Worm (Caenorhabditis elegans) whole organism, L4 larva: Measurements from ENCODE around the gene F47E1.4.

Experiments used
- F26F4.8 ChIP-seq: fragments of 200-800 bp; sonication (Bioruptor generic); conservative IDR thresholded peaks from 2 replicates; pipeline ENCODE4 v1.3.6; 2022; ENCODE audit warnings: missing genetic modification characterization, missing compliant biosample characterization
- R02D3.7 ChIP-seq: fragments of 150-350 bp; sonication (generic microtip); optimal IDR thresholded peaks from 3 replicates; lab custom pipeline; 2014; ENCODE audit warnings: missing biosample characterization, missing genetic modification characterization
- T20F7.1 ChIP-seq: fragments of 200-800 bp; sonication (Bioruptor generic); optimal IDR thresholded peaks from 2 replicates; lab custom pipeline; 2018; ENCODE audit warnings: mild to moderate bottlenecking, missing genetic modification characterization, missing compliant biosample characterization
- T26A8.4 ChIP-seq: fragments of 200-800 bp; sonication (Bioruptor generic); IDR thresholded peaks from 2 replicates; pipeline ENCODE4 v1.3.6; 2022; ENCODE audit warnings: missing genetic modification characterization, missing compliant biosample characterization
- Y5F2A.4 ChIP-seq: fragments of 200-800 bp; sonication (Bioruptor generic); optimal IDR thresholded peaks from 2 replicates; lab custom pipeline; 2018; ENCODE audit warnings: mild to moderate bottlenecking, missing genetic modification characterization, missing compliant biosample characterization
- aha-1 ChIP-seq: fragments of 150-350 bp; peaks from one replicate; lab custom pipeline; 2014; ENCODE audit warnings: missing biosample characterization, missing genetic modification characterization
- aly-2 ChIP-seq: sonication (generic microtip); optimal IDR thresholded peaks from 2 replicates; lab custom pipeline; 2018; ENCODE audit warnings: missing biosample characterization, missing genetic modification characterization
- ama-1 ChIP-seq: fragments of 150-350 bp; optimal IDR thresholded peaks from 2 replicates; lab custom pipeline; 2014; ENCODE audit warnings: inconsistent platforms, mixed read lengths
- arid-1 ChIP-seq: fragments of 200-800 bp; sonication (Bioruptor generic); conservative IDR thresholded peaks from 2 replicates; pipeline ENCODE4 v1.3.6; 2022; ENCODE audit warnings: missing genetic modification reagents, missing genetic modification characterization, missing compliant biosample characterization
- ceh-28 ChIP-seq: fragments of 150-350 bp; optimal IDR thresholded peaks from 2 replicates; lab custom pipeline; 2014; ENCODE audit warnings: missing biosample characterization, missing genetic modification reagents, missing genetic modification characterization
- ceh-82 ChIP-seq: sonication (generic microtip); optimal IDR thresholded peaks from 2 replicates; lab custom pipeline; 2017; ENCODE audit warnings: missing biosample characterization, missing genetic modification characterization
- ces-1 ChIP-seq: fragments of 150-350 bp; sonication (generic microtip); optimal IDR thresholded peaks from 4 replicates; lab custom pipeline; 2014; ENCODE audit warnings: missing biosample characterization, missing genetic modification reagents, missing genetic modification characterization
- ctbp-1 ChIP-seq: fragments of 200-800 bp; sonication (Bioruptor generic); IDR thresholded peaks from 2 replicates; pipeline ENCODE4 v1.3.6; 2022; ENCODE audit warnings: missing genetic modification reagents, missing genetic modification characterization, missing compliant biosample characterization
- daf-12 ChIP-seq: fragments of 150-350 bp; optimal IDR thresholded peaks from 2 replicates; lab custom pipeline; 2014; ENCODE audit warnings: missing biosample characterization, missing genetic modification reagents, missing genetic modification characterization
- dmd-8 ChIP-seq: fragments of 200-800 bp; sonication (Bioruptor generic); IDR thresholded peaks from 2 replicates; pipeline ENCODE4 v1.3.6; 2022; ENCODE audit warnings: missing genetic modification characterization, missing compliant biosample characterization
- dpl-1 ChIP-seq: fragments of 150-350 bp; optimal IDR thresholded peaks from 2 replicates; lab custom pipeline; 2014; ENCODE audit warnings: missing biosample characterization, missing genetic modification reagents, missing genetic modification characterization
- hif-1 ChIP-seq, 2 experiments: sonication (generic microtip); optimal IDR thresholded peaks; 2 replicates each; lab custom pipeline; 2016 to 2017; ENCODE audit warnings: missing compliant biosample characterization in 2 of 2, missing genetic modification characterization in 2 of 2, missing genetic modification reagents in 2 of 2, missing genotype in 2 of 2, mild to moderate bottlenecking in 1 of 2
- hlh-11 ChIP-seq: fragments of 200-800 bp; sonication (Bioruptor generic); optimal IDR thresholded peaks from 2 replicates; lab custom pipeline; 2018; ENCODE audit warnings: mild to moderate bottlenecking, missing genetic modification characterization, missing compliant biosample characterization
- hmg-1.1 ChIP-seq: fragments of 200-800 bp; sonication (Bioruptor generic); IDR thresholded peaks from 2 replicates; pipeline ENCODE4 v1.3.6; 2022; ENCODE audit warnings: missing genetic modification reagents, missing genetic modification characterization, missing compliant biosample characterization
- lin-1 ChIP-seq: fragments of 200-800 bp; sonication (Bioruptor generic); IDR thresholded peaks from 2 replicates; pipeline ENCODE4 v1.3.6; 2022; ENCODE audit warnings: missing genetic modification reagents, missing genetic modification characterization, missing compliant biosample characterization
- lin-13 ChIP-seq: fragments of 150-350 bp; optimal IDR thresholded peaks from 2 replicates; lab custom pipeline; 2014; ENCODE audit warnings: missing biosample characterization, missing genetic modification reagents, missing genetic modification characterization
- lin-15B ChIP-seq: fragments of 150-350 bp; sonication (generic microtip); optimal IDR thresholded peaks from 3 replicates; lab custom pipeline; 2014; ENCODE audit warnings: missing biosample characterization, missing genetic modification characterization
- lin-38 ChIP-seq: fragments of 200-800 bp; sonication (Bioruptor generic); IDR thresholded peaks from 2 replicates; pipeline ENCODE4 v1.3.6; 2022; ENCODE audit warnings: missing genetic modification reagents, missing genetic modification characterization, missing compliant biosample characterization
- lin-39 ChIP-seq: fragments of 150-350 bp; optimal IDR thresholded peaks from 2 replicates; lab custom pipeline; 2014; ENCODE audit warnings: missing biosample characterization, missing genetic modification reagents, missing genetic modification characterization
- lir-3 ChIP-seq: sonication (generic microtip); optimal IDR thresholded peaks from 2 replicates; lab custom pipeline; 2016; ENCODE audit warnings: mild to moderate bottlenecking, missing genetic modification characterization, missing compliant biosample characterization
- mdt-29 ChIP-seq: fragments of 200-800 bp; sonication (Bioruptor generic); IDR thresholded peaks from 2 replicates; pipeline ENCODE4 v1.3.6; 2022; ENCODE audit warnings: missing genetic modification reagents, missing genetic modification characterization, missing compliant biosample characterization
- mep-1 ChIP-seq: fragments of 150-350 bp; sonication (generic microtip); optimal IDR thresholded peaks from 3 replicates; lab custom pipeline; 2014; ENCODE audit warnings: missing biosample characterization, missing genetic modification characterization
- mes-2 ChIP-seq: sonication (generic microtip); optimal IDR thresholded peaks from 2 replicates; lab custom pipeline; 2016; ENCODE audit warnings: missing genotype, mild to moderate bottlenecking, missing genetic modification characterization, missing compliant biosample characterization; ENCODE audit not compliant: poor library complexity, severe bottlenecking
- mxl-2 ChIP-seq: fragments of 200-800 bp; sonication (Bioruptor generic); conservative IDR thresholded peaks from 2 replicates; pipeline ENCODE4 v1.3.6; 2022; ENCODE audit warnings: missing genetic modification reagents, missing genetic modification characterization, missing compliant biosample characterization
- nhr-10 ChIP-seq: fragments of 150-350 bp; optimal IDR thresholded peaks from 2 replicates; lab custom pipeline; 2014; ENCODE audit warnings: missing biosample characterization, missing genetic modification characterization
- nhr-11 ChIP-seq: fragments of 150-350 bp; optimal IDR thresholded peaks from 2 replicates; lab custom pipeline; 2014; ENCODE audit warnings: missing biosample characterization, missing genetic modification characterization
- nhr-237 ChIP-seq: sonication (generic microtip); optimal IDR thresholded peaks from 2 replicates; lab custom pipeline; 2017; ENCODE audit warnings: missing biosample characterization, missing genetic modification characterization
- pha-4 ChIP-seq, 2 experiments: fragments of 150-350 bp in 1 of 2; fragments of 200-800 bp in 1 of 2; sonication (Bioruptor generic) in 1 of 2; IDR thresholded peaks in 1 of 2; optimal IDR thresholded peaks in 1 of 2; 2 replicates each; pipeline versions ENCODE4 v1.3.6 to Lab custom; 2014 to 2022; ENCODE audit warnings: missing genetic modification characterization in 2 of 2, missing genetic modification reagents in 2 of 2, missing biosample characterization in 1 of 2, missing compliant biosample characterization in 1 of 2
- php-3 ChIP-seq: fragments of 200-800 bp; sonication (Bioruptor generic); IDR thresholded peaks from 2 replicates; pipeline ENCODE4 v1.3.6; 2022; ENCODE audit warnings: missing genetic modification reagents, missing genetic modification characterization, missing compliant biosample characterization
- pqm-1 ChIP-seq: sonication (generic microtip); optimal IDR thresholded peaks from 2 replicates; lab custom pipeline; 2017; ENCODE audit warnings: missing biosample characterization, missing genetic modification characterization
- saeg-2 ChIP-seq: fragments of 200-800 bp; sonication (Bioruptor generic); IDR thresholded peaks from 2 replicates; pipeline ENCODE4 v1.3.6; 2022; ENCODE audit warnings: missing genetic modification reagents, missing genetic modification characterization, missing compliant biosample characterization
- skn-1 ChIP-seq: fragments of 150-350 bp; optimal IDR thresholded peaks from 2 replicates; lab custom pipeline; 2014; ENCODE audit warnings: missing biosample characterization, missing genetic modification characterization
- snpc-4 ChIP-seq: fragments of 150-350 bp; optimal IDR thresholded peaks from 2 replicates; lab custom pipeline; 2014; ENCODE audit warnings: missing biosample characterization, missing genetic modification characterization
- spr-1 ChIP-seq: sonication (generic microtip); optimal IDR thresholded peaks from 2 replicates; lab custom pipeline; 2016; ENCODE audit warnings: mild to moderate bottlenecking, missing genetic modification characterization, missing compliant biosample characterization
- spr-3 ChIP-seq: fragments of 200-800 bp; sonication (Bioruptor generic); optimal IDR thresholded peaks from 2 replicates; lab custom pipeline; 2018; ENCODE audit warnings: mild to moderate bottlenecking, missing genetic modification characterization, missing compliant biosample characterization
- unc-130 ChIP-seq: sonication (generic microtip); optimal IDR thresholded peaks from 2 replicates; lab custom pipeline; 2016; ENCODE audit warnings: missing genetic modification reagents, missing genetic modification characterization, missing compliant biosample characterization
- vab-7 ChIP-seq: fragments of 200-800 bp; sonication (Bioruptor generic); IDR thresholded peaks from 2 replicates; pipeline ENCODE4 v1.3.6; 2022; ENCODE audit warnings: missing genetic modification reagents, missing genetic modification characterization, missing compliant biosample characterization
- zfp-3 ChIP-seq: fragments of 200-800 bp; sonication (Bioruptor generic); conservative IDR thresholded peaks from 2 replicates; pipeline ENCODE4 v1.3.6; 2022; ENCODE audit warnings: missing genetic modification reagents, missing genetic modification characterization, missing compliant biosample characterization
- zip-11 ChIP-seq: fragments of 200-800 bp; sonication (Bioruptor generic); IDR thresholded peaks from 2 replicates; pipeline ENCODE4 v1.3.6; 2022; ENCODE audit warnings: missing genetic modification characterization, missing compliant biosample characterization
- ztf-11 ChIP-seq: fragments of 150-350 bp; optimal IDR thresholded peaks from 2 replicates; lab custom pipeline; 2014; ENCODE audit warnings: missing biosample characterization, missing genetic modification characterization

F47E1.4 gene

ce11 chrX:9024270-9024669, 38.4 kb upstream of the F47E1.4 start (continued):
- TF ChIP-seq ceh-28 (tag; lab: Kevin White, UChicago) = no peak
- TF ChIP-seq php-3 (GFP tag; lab: Robert Waterston, UW) = no peak
- TF ChIP-seq mes-2 (tag; lab: Kevin White, UChicago) = no peak
- TF ChIP-seq vab-7 (GFP tag; lab: Robert Waterston, UW) = peak; percentile 84
- no peak for TF ChIP-seq nhr-237 (tag; lab: Kevin White, UChicago)
- TF ChIP-seq T26A8.4 (GFP tag; lab: Robert Waterston, UW) = no peak; the same call in 1 of the 2 replicates
- TF ChIP-seq lin-15B (tag; lab: Kevin White, UChicago) = no peak
- TF ChIP-seq zip-11 (GFP tag; lab: Robert Waterston, UW) = peak; percentile 88; the same call in 1 of the 2 replicates
- TF ChIP-seq spr-3 = no peak
- peak; percentile 95 for TF ChIP-seq aha-1 (tag; lab: Kevin White, UChicago)
- TF ChIP-seq ctbp-1 (GFP tag; lab: Robert Waterston, UW) = peak; percentile 85
- no peak for TF ChIP-seq skn-1 (tag; lab: Kevin White, UChicago)
- no peak for TF ChIP-seq lin-39
- TF ChIP-seq mdt-29 (GFP tag; lab: Robert Waterston, UW) = no peak
- no peak for TF ChIP-seq hlh-11 (tag; lab: Kevin White, UChicago)
- TF ChIP-seq hif-1 (tag; optimal IDR thresholded peaks at IDR 0.05; lab: Kevin White, UChicago) = no peak
- TF ChIP-seq dpl-1 (GFP tag; lab: Kevin White, UChicago) = no peak
- TF ChIP-seq dmd-8 (GFP tag; lab: Robert Waterston, UW) = peak; percentile 93
- peak; percentile 34 for TF ChIP-seq Y5F2A.4 (GFP tag; lab: Kevin White, UChicago)
- TF ChIP-seq snpc-4 (tag; lab: Kevin White, UChicago) = no peak
- TF ChIP-seq ceh-82 (tag; lab: Kevin White, UChicago) = no peak
- TF ChIP-seq zfp-3 = no peak
- no peak for TF ChIP-seq T20F7.1 (GFP tag; lab: Kevin White, UChicago)
- no peak for TF ChIP-seq R02D3.7 (tag; lab: Kevin White, UChicago)
- TF ChIP-seq hmg-1.1 (GFP tag; lab: Robert Waterston, UW) = peak; percentile 68
- peak; percentile 86 for TF ChIP-seq lir-3 (tag; lab: Kevin White, UChicago)
- TF ChIP-seq lin-1 (GFP tag; lab: Robert Waterston, UW) = peak; percentile 79
- peak; percentile 92 for TF ChIP-seq F26F4.8 (GFP tag; lab: Robert Waterston, UW)
- peak; percentile 89 for TF ChIP-seq arid-1 (GFP tag; lab: Robert Waterston, UW)
- no peak for TF ChIP-seq daf-12
- no peak for TF ChIP-seq ztf-11 (tag; lab: Kevin White, UChicago)
- TF ChIP-seq spr-1 = peak; percentile 68
- TF ChIP-seq mep-1 (tag; lab: Kevin White, UChicago) = no peak
- TF ChIP-seq pqm-1 (tag; lab: Kevin White, UChicago) = no peak
- peak; percentile 92 for TF ChIP-seq pha-4 (GFP tag; IDR thresholded peaks at IDR 0.05; lab: Robert Waterston, UW)
- no peak for TF ChIP-seq pha-4 (tag; optimal IDR thresholded peaks at IDR 0.05; lab: Kevin White, UChicago)
- TF ChIP-seq, all 104 proteins: peak for 38

- no peak for TF ChIP-seq F26F4.8 (GFP tag; lab: Robert Waterston, UW)
- TF ChIP-seq mes-2 (tag; lab: Kevin White, UChicago) = no peak
- TF ChIP-seq ces-1 (GFP tag; lab: Kevin White, UChicago) = no peak
- no peak for TF ChIP-seq mxl-2
- TF ChIP-seq aly-2 = no peak
- no peak for TF ChIP-seq mep-1 (tag; lab: Kevin White, UChicago)
- TF ChIP-seq saeg-2 = no peak
- TF ChIP-seq unc-130 (GFP tag; lab: Kevin White, UChicago) = no peak
- no peak for TF ChIP-seq ama-1 (lab: Kevin White, UChicago)
- no peak for TF ChIP-seq nhr-11 (tag; lab: Kevin White, UChicago)
- no peak for TF ChIP-seq lin-38
- no peak for TF ChIP-seq lin-13 (GFP tag; lab: Kevin White, UChicago)
- no peak for TF ChIP-seq nhr-10
- TF ChIP-seq R02D3.7 (tag; lab: Kevin White, UChicago) = no peak
- no peak for TF ChIP-seq arid-1 (GFP tag; lab: Robert Waterston, UW)
Measured at ce11 chrX:9025484-9025883, 37.1 kb upstream of the F47E1.4 start.
